Fruit fly (Drosophila melanogaster): ENCODE measurements around the gene Las.

Gene Las

DNA sequence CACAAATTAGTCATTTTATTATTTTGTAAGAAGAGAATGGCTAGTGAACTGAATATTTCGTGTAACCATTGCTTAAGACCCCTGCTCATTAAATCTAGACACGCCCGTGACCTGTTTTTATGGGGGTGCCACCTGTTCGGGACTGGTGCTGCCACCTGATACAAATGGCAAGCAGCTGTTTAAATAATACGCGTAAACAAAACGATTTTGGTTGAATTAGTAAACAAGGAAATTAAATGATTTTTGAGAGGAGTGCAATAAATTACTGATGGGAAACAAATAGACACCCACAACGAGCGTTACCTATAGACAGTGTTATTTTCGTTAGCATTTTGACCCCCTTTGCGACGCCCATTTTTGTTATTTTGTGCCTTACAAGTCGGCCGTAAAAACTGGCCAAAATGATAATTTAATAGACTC is 42.6 kb upstream of the Las start (continued):
- TF ChIP-seq Max (GFP tag; optimal IDR thresholded peaks at IDR 0.05) (peak; percentile 77), peb (GFP tag; IDR thresholded peaks at IDR 0.05) (no peak), pnt (GFP tag; optimal IDR thresholded peaks at IDR 0.05) (peak; percentile 79), lov (optimal IDR thresholded peaks at IDR 0.05) (no peak), lov (GFP tag; IDR thresholded peaks at IDR 0.05) (no peak), CG16779 (GFP tag; IDR thresholded peaks at IDR 0.05) (no peak), CG14710 (tag; optimal IDR thresholded peaks at IDR 0.05) (peak; percentile 80), CG4424 (GFP tag; optimal IDR thresholded peaks at IDR 0.05) (peak; percentile 88), otp (GFP tag; IDR thresholded peaks at IDR 0.05) (no peak), croc (GFP tag; conservative IDR thresholded peaks at IDR 0.05) (peak; percentile 58), Trl (optimal IDR thresholded peaks at IDR 0.05) (no peak), Trl (GFP tag; optimal IDR thresholded peaks at IDR 0.05) (peak; percentile 90), B-H1 (GFP tag; IDR thresholded peaks at IDR 0.05) (no peak), ap (GFP tag; IDR thresholded peaks at IDR 0.05) (no peak), pum (GFP tag; optimal IDR thresholded peaks at IDR 0.05) (peak; percentile 80), CG16815 (GFP tag; optimal IDR thresholded peaks at IDR 0.05) (peak; percentile 77), Mad (GFP tag; optimal IDR thresholded peaks at IDR 0.05) (peak; percentile 83), CG18764 (GFP tag; optimal IDR thresholded peaks at IDR 0.05) (peak; percentile 84), dmrt99B (tag; optimal IDR thresholded peaks at IDR 0.05) (peak; percentile 84), CG18262 (tag; optimal IDR thresholded peaks at IDR 0.05) (peak; percentile 82), Mes4 (GFP tag; optimal IDR thresholded peaks at IDR 0.05) (peak; percentile 67), PHDP (tag; optimal IDR thresholded peaks at IDR 0.05) (peak; percentile 91), so (GFP tag; IDR thresholded peaks at IDR 0.05) (no peak), Nf-YC (tag; optimal IDR thresholded peaks at IDR 0.05) (peak; percentile 81), CG6765 (GFP tag; optimal IDR thresholded peaks at IDR 0.05) (peak; percentile 85), bsh (GFP tag; optimal IDR thresholded peaks at IDR 0.05) (peak in 1 of 2 experiments; percentile 79), CG11695 (GFP tag; IDR thresholded peaks at IDR 0.05) (no peak), en (GFP tag; optimal IDR thresholded peaks at IDR 0.05) (peak; percentile 55), CG31441 (GFP tag; IDR thresholded peaks at IDR 0.05) (no peak), sens (GFP tag) (peak; percentile 79)

DNA sequence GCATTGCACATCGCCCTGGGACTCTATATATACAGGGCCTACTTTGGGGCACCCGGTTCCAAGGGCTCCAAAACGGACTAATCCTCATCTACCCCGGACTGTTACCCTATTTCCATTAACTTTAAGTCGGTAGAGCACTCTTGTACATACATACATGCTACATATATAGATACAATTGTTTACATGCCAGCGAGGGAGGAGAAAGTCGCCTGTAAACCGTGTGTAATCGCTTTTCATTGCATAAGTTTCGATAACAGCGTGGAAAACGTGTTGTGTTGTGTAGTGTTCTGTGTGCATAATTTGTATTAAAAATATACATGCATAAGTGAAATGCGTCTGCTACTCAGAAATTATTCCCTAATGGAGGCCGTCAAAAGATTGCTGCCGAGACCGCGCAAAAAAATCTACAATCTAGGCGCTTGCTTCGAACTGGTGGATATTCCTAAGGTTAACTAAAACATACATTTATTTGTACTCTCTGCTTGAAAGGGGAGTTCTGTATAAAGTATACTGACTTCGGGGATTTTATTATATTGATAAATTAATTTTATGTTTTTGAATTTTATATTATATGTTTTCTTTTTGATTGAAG is 42.1 kb upstream of the Las start, which contains the start of gene isoQC:
TSS of gene isoQC (plus strand) at position 270 of the 592 bp plus-strand sequence.
- TF ChIP-seq Bdp1 (GFP tag; optimal IDR thresholded peaks at IDR 0.05): no peak
- TF ChIP-seq oc (tag; optimal IDR thresholded peaks at IDR 0.05): no peak
- TF ChIP-seq CG13123 (GFP tag; optimal IDR thresholded peaks at IDR 0.05): no peak
- no peak for TF ChIP-seq CG15696 (tag; optimal IDR thresholded peaks at IDR 0.05)
- TF ChIP-seq CG17612 (GFP tag; IDR thresholded peaks at IDR 0.05): no peak
- no peak for TF ChIP-seq dimm (GFP tag; IDR thresholded peaks at IDR 0.05)
- TF ChIP-seq cg (GFP tag; optimal IDR thresholded peaks at IDR 0.05): no peak
- TF ChIP-seq Bteb2 (GFP tag; optimal IDR thresholded peaks at IDR 0.05): no peak
- TF ChIP-seq rib (GFP tag; IDR thresholded peaks at IDR 0.05): no peak
- TF ChIP-seq CG2712 (tag; optimal IDR thresholded peaks at IDR 0.05): no peak
- peak; percentile 75 for TF ChIP-seq CG17568 (GFP tag; optimal IDR thresholded peaks at IDR 0.05)
- TF ChIP-seq kah (GFP tag; optimal IDR thresholded peaks at IDR 0.05): no peak
- peak in 1 of 2 experiments; percentile 99 for TF ChIP-seq Pdp1 (GFP tag; optimal IDR thresholded peaks at IDR 0.05)
- TF ChIP-seq pita (GFP tag; optimal IDR thresholded peaks at IDR 0.05): no peak
- TF ChIP-seq pho (GFP tag; optimal IDR thresholded peaks at IDR 0.05): no peak
- no peak for TF ChIP-seq Oli (tag; optimal IDR thresholded peaks at IDR 0.05)
- no peak for TF ChIP-seq ken (GFP tag; IDR thresholded peaks at IDR 0.05)
- peak; percentile 76 for TF ChIP-seq CG10431 (GFP tag; optimal IDR thresholded peaks at IDR 0.05)
- TF ChIP-seq bigmax (GFP tag; optimal IDR thresholded peaks at IDR 0.05): no peak
- TF ChIP-seq Dp (GFP tag; optimal IDR thresholded peaks at IDR 0.05): no peak
- TF ChIP-seq Med (GFP tag): peak; percentile 19
- no peak for TF ChIP-seq ab (GFP tag; optimal IDR thresholded peaks at IDR 0.05)
- TF ChIP-seq chif (GFP tag; optimal IDR thresholded peaks at IDR 0.05): no peak
- TF ChIP-seq CG7271 (tag; optimal IDR thresholded peaks at IDR 0.05): no peak

Data from whole organism, embryonic.